Fruit fly (Drosophila melanogaster): Measurements from ENCODE around the gene mbf1.

dm6 chr3L:16569456-16569855, 4.8 kb upstream of the mbf1 start:
- TF ChIP-seq CG8478 (optimal IDR thresholded peaks at IDR 0.05) (no peak), CTCF (optimal IDR thresholded peaks at IDR 0.05) (no peak)
